Worm (Caenorhabditis elegans): ENCODE measurements around the gene inx-8.

inx-8 gene

DNA sequence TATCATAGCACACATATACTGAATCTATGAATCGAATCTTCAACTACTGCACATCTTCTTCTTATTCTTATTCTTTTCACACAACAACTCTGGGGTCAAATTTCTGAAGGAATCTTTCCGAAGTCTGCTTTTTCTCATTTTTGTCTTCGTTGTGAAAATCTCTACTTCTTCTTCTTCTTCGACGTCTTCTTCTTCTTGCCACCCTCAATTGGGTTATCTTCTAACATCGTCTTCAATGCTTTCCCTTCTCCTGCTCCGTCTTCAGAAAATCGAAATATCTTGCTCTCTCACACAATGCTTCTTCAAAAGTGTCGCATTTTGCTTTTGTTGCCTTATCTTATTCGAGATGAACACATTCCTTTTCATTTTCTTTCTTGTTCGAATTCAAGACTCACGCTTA lies 49.6 kb downstream of the inx-8 start:
- TF ChIP-seq W03F9.2 (tag; optimal IDR thresholded peaks at IDR 0.05) (no peak), dao-5 (tag; optimal IDR thresholded peaks at IDR 0.05) (no peak), him-1 (tag; optimal IDR thresholded peaks at IDR 0.05) (no peak)
